Fruit fly (Drosophila melanogaster): ENCODE measurements around the gene CG31204.
A peak's percentile ranks its signal among the peaks of the same experiment; 100 is the strongest.

The CG31204 gene

DNA sequence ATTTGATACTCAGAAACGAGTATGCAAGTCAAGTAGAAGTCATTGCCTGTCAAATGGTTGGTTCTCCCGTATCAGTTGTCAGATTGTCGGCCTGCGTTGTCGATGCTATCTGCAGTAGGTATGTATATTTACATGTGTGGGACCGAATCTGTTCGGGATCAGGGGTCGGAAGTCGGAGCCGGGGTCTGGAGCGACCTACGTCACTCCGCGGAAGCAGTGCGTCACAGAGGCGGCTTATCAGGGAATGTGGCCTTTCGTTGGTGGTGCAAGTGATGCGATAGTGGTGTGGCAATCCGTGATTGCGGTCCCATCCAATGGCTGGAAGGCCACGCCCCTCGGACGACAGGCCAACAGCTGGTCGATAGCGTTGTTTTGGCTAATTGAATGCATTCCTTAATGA is 42.3 kb upstream of the CG31204 start:
- TF ChIP-seq fru (GFP tag; optimal IDR thresholded peaks at IDR 0.05), result no peak
- peak; percentile 11 for TF ChIP-seq CrebA (GFP tag; optimal IDR thresholded peaks at IDR 0.05; ENCODE audit: borderline replicate concordance)
- TF ChIP-seq dmrt93B (GFP tag; optimal IDR thresholded peaks at IDR 0.05), result no peak
- no peak for TF ChIP-seq sage (GFP tag; optimal IDR thresholded peaks at IDR 0.05)
- TF ChIP-seq dl (GFP tag; optimal IDR thresholded peaks at IDR 0.05; ENCODE audit: insufficient read depth in 1 of 2, partially characterized antibody in 2 of 2), result no peak
- TF ChIP-seq Rel (GFP tag; optimal IDR thresholded peaks at IDR 0.05), result no peak
- peak; percentile 23 for TF ChIP-seq Rel (tag; optimal IDR thresholded peaks at IDR 0.05)
- TF ChIP-seq CG32264 (GFP tag; optimal IDR thresholded peaks at IDR 0.05), result no peak

- TF ChIP-seq h (GFP tag; optimal IDR thresholded peaks at IDR 0.05) (peak; percentile 34), usp (GFP tag; optimal IDR thresholded peaks at IDR 0.05) (no peak), CG9705 (GFP tag; optimal IDR thresholded peaks at IDR 0.05) (no peak), CG32264 (GFP tag; optimal IDR thresholded peaks at IDR 0.05) (no peak), Dfd (GFP tag; optimal IDR thresholded peaks at IDR 0.05) (no peak), Dif (GFP tag; optimal IDR thresholded peaks at IDR 0.05; ENCODE audit: partially characterized antibody) (no peak), foxo (GFP tag; optimal IDR thresholded peaks at IDR 0.05) (peak in 1 of 2 experiments; percentile 3), psq (GFP tag; optimal IDR thresholded peaks at IDR 0.05) (no peak), dmrt93B (GFP tag; optimal IDR thresholded peaks at IDR 0.05) (no peak), fru (GFP tag; optimal IDR thresholded peaks at IDR 0.05) (peak; percentile 15), Hr83 (GFP tag; optimal IDR thresholded peaks at IDR 0.05; ENCODE audit: poor library complexity, severe bottlenecking) (no peak), woc (GFP tag; optimal IDR thresholded peaks at IDR 0.05) (no peak), ey (GFP tag; optimal IDR thresholded peaks at IDR 0.05) (peak; percentile 14), jim (GFP tag; optimal IDR thresholded peaks at IDR 0.05) (no peak), OdsH (GFP tag; optimal IDR thresholded peaks at IDR 0.05) (peak; percentile 9), Vsx2 (GFP tag; optimal IDR thresholded peaks at IDR 0.05; ENCODE audit: partially characterized antibody) (no peak), Hr78 (GFP tag; optimal IDR thresholded peaks at IDR 0.05) (no peak), HLH106 (tag; optimal IDR thresholded peaks at IDR 0.05) (peak; percentile 6), Sp1 (GFP tag; optimal IDR thresholded peaks at IDR 0.05) (no peak), N (GFP tag; optimal IDR thresholded peaks at IDR 0.05) (no peak), tai (GFP tag; optimal IDR thresholded peaks at IDR 0.05) (no peak), lola (GFP tag; optimal IDR thresholded peaks at IDR 0.05) (no peak), rgr (GFP tag; optimal IDR thresholded peaks at IDR 0.05) (peak; percentile 24), Jra (GFP tag; optimal IDR thresholded peaks at IDR 0.05) (no peak)
Observed at dm6 chr3R:31424427-31424826, 31.1 kb upstream of the CG31204 start.

- TF ChIP-seq fru (GFP tag; optimal IDR thresholded peaks at IDR 0.05) (peak; percentile 46), Vsx2 (GFP tag; optimal IDR thresholded peaks at IDR 0.05; ENCODE audit: partially characterized antibody) (no peak), Hnf4 (GFP tag; optimal IDR thresholded peaks at IDR 0.05) (no peak), Mio (GFP tag; optimal IDR thresholded peaks at IDR 0.05) (no peak), CG32264 (GFP tag; optimal IDR thresholded peaks at IDR 0.05) (no peak), OdsH (GFP tag; optimal IDR thresholded peaks at IDR 0.05) (peak; percentile 23), rgr (GFP tag; optimal IDR thresholded peaks at IDR 0.05) (peak; percentile 21), woc (GFP tag; optimal IDR thresholded peaks at IDR 0.05) (peak; percentile 68), dsf (GFP tag; optimal IDR thresholded peaks at IDR 0.05; ENCODE audit: borderline replicate concordance) (no peak), h (GFP tag; optimal IDR thresholded peaks at IDR 0.05) (peak; percentile 9), N (GFP tag; optimal IDR thresholded peaks at IDR 0.05) (no peak), CrebA (GFP tag; optimal IDR thresholded peaks at IDR 0.05; ENCODE audit: borderline replicate concordance) (no peak), ey (GFP tag; optimal IDR thresholded peaks at IDR 0.05) (peak; percentile 31), foxo (GFP tag; optimal IDR thresholded peaks at IDR 0.05) (peak in 1 of 2 experiments; percentile 28)
Observed at dm6 chr3R:31421995-31422394, 28.7 kb upstream of the CG31204 start.

- TF ChIP-seq Sp1 (GFP tag; optimal IDR thresholded peaks at IDR 0.05), result no peak
- no peak for TF ChIP-seq Vsx2 (GFP tag; optimal IDR thresholded peaks at IDR 0.05; ENCODE audit: partially characterized antibody)
Observed at dm6 chr3R:31420675-31421074, 27.3 kb upstream of the CG31204 start.

- TF ChIP-seq foxo (GFP tag; optimal IDR thresholded peaks at IDR 0.05), result no peak
- TF ChIP-seq CG9705 (GFP tag; optimal IDR thresholded peaks at IDR 0.05), result no peak
- TF ChIP-seq N (GFP tag; optimal IDR thresholded peaks at IDR 0.05), result no peak
- TF ChIP-seq Dfd (GFP tag; optimal IDR thresholded peaks at IDR 0.05), result no peak
- no peak for TF ChIP-seq Vsx2 (GFP tag; optimal IDR thresholded peaks at IDR 0.05; ENCODE audit: partially characterized antibody)
- no peak for TF ChIP-seq woc (GFP tag; optimal IDR thresholded peaks at IDR 0.05)
Observed at dm6 chr3R:31419531-31419930, 26.2 kb upstream of the CG31204 start.
